Worm (Caenorhabditis elegans) whole organism, late embryonic: ENCODE measurements around the gene gsnl-1.

ENCODE experiments used
- C38D4.7 ChIP-seq: fragments of 200-800 bp; sonication (Bioruptor generic); optimal IDR thresholded peaks from 2 replicates; lab custom pipeline; 2018; ENCODE audit warnings: mild to moderate bottlenecking, missing genetic modification characterization, moderate library complexity, missing compliant biosample characterization
- F13H6.1 ChIP-seq: sonication (generic microtip); optimal IDR thresholded peaks from 2 replicates; lab custom pipeline; 2016; ENCODE audit warnings: missing genetic modification characterization, missing compliant biosample characterization
- K02D7.2 ChIP-seq: sonication (generic microtip); optimal IDR thresholded peaks from 2 replicates; lab custom pipeline; 2017; ENCODE audit warnings: mild to moderate bottlenecking, missing genetic modification characterization, missing compliant biosample characterization
- T23F11.4 ChIP-seq: fragments of 200-800 bp; sonication (Bioruptor generic); optimal IDR thresholded peaks from 2 replicates; lab custom pipeline; 2018; ENCODE audit warnings: mild to moderate bottlenecking, missing genetic modification characterization, missing compliant biosample characterization
- Y22D7AL.16 ChIP-seq: sonication (generic microtip); optimal IDR thresholded peaks from 2 replicates; lab custom pipeline; 2016; ENCODE audit warnings: missing genetic modification characterization, missing compliant biosample characterization
- ahr-1 ChIP-seq: sonication (generic microtip); optimal IDR thresholded peaks from 2 replicates; lab custom pipeline; 2016; ENCODE audit warnings: missing genetic modification characterization, missing compliant biosample characterization
- ama-1 ChIP-seq: fragments of 150-350 bp; optimal IDR thresholded peaks from 2 replicates; lab custom pipeline; 2014
- ceh-14 ChIP-seq: sonication (generic microtip); optimal IDR thresholded peaks from 2 replicates; lab custom pipeline; 2016; ENCODE audit warnings: missing genotype, missing genetic modification characterization, missing compliant biosample characterization
- ceh-19 ChIP-seq: fragments of 200-800 bp; sonication (Bioruptor generic); optimal IDR thresholded peaks from 2 replicates; lab custom pipeline; 2018; ENCODE audit warnings: mild to moderate bottlenecking, missing genetic modification characterization, missing compliant biosample characterization
- ceh-2 ChIP-seq: sonication (generic microtip); optimal IDR thresholded peaks from 2 replicates; lab custom pipeline; 2016; ENCODE audit warnings: missing genotype, missing genetic modification characterization, missing compliant biosample characterization
- ceh-24 ChIP-seq: sonication (generic microtip); optimal IDR thresholded peaks from 2 replicates; lab custom pipeline; 2016; ENCODE audit warnings: mild to moderate bottlenecking, missing genetic modification characterization, missing compliant biosample characterization
- ceh-31 ChIP-seq: sonication (generic microtip); optimal IDR thresholded peaks from 2 replicates; lab custom pipeline; 2016; ENCODE audit warnings: missing genetic modification characterization, missing compliant biosample characterization
- ceh-45 ChIP-seq: fragments of 200-800 bp; sonication (Bioruptor generic); IDR thresholded peaks from 2 replicates; pipeline ENCODE4 v1.3.6; 2022; ENCODE audit warnings: missing genetic modification reagents, missing genetic modification characterization, missing compliant biosample characterization
- ceh-48 ChIP-seq: sonication (generic microtip); optimal IDR thresholded peaks from 2 replicates; lab custom pipeline; 2016; ENCODE audit warnings: missing genetic modification characterization, inconsistent platforms, missing compliant biosample characterization
- che-1 ChIP-seq: sonication (generic microtip); optimal IDR thresholded peaks from 2 replicates; lab custom pipeline; 2016; ENCODE audit warnings: mild to moderate bottlenecking, missing genetic modification characterization, missing compliant biosample characterization
- dve-1 ChIP-seq: sonication (generic microtip); optimal IDR thresholded peaks from 2 replicates; lab custom pipeline; 2017; ENCODE audit warnings: antibody characterized with exemption, mild to moderate bottlenecking, missing genetic modification characterization, missing compliant biosample characterization
- elt-4 ChIP-seq: sonication (generic microtip); optimal IDR thresholded peaks from 2 replicates; lab custom pipeline; 2016; ENCODE audit warnings: missing genetic modification characterization, missing compliant biosample characterization
- fkh-6 ChIP-seq: sonication (generic microtip); optimal IDR thresholded peaks from 2 replicates; lab custom pipeline; 2016; ENCODE audit warnings: missing genetic modification characterization, missing compliant biosample characterization
- gmeb-2 ChIP-seq: sonication (generic microtip); optimal IDR thresholded peaks from 2 replicates; lab custom pipeline; 2016; ENCODE audit warnings: missing genetic modification characterization, inconsistent platforms, missing compliant biosample characterization
- hlh-15 ChIP-seq: sonication (generic microtip); optimal IDR thresholded peaks from 2 replicates; lab custom pipeline; 2016; ENCODE audit warnings: missing genetic modification characterization, missing compliant biosample characterization
- hlh-6 ChIP-seq: sonication (generic microtip); optimal IDR thresholded peaks from 2 replicates; lab custom pipeline; 2016; ENCODE audit warnings: missing genotype, missing genetic modification characterization, missing compliant biosample characterization
- hlh-8 ChIP-seq: sonication (generic microtip); optimal IDR thresholded peaks from 2 replicates; lab custom pipeline; 2016; ENCODE audit warnings: missing genotype, missing genetic modification characterization, missing compliant biosample characterization
- lim-6 ChIP-seq: sonication (generic microtip); optimal IDR thresholded peaks from 2 replicates; lab custom pipeline; 2016; ENCODE audit warnings: missing genetic modification characterization, missing compliant biosample characterization
- lin-11 ChIP-seq: fragments of 200-800 bp; sonication (Bioruptor generic); optimal IDR thresholded peaks from 2 replicates; lab custom pipeline; 2018; ENCODE audit warnings: mild to moderate bottlenecking, missing genetic modification characterization, missing compliant biosample characterization
- madf-2 ChIP-seq: sonication (generic microtip); optimal IDR thresholded peaks from 2 replicates; lab custom pipeline; 2017; ENCODE audit warnings: missing genetic modification characterization, missing compliant biosample characterization
- mec-3 ChIP-seq: sonication (generic microtip); optimal IDR thresholded peaks from 2 replicates; lab custom pipeline; 2016; ENCODE audit warnings: borderline replicate concordance, missing genetic modification characterization, missing compliant biosample characterization
- nfya-1 ChIP-seq: sonication (generic microtip); optimal IDR thresholded peaks from 2 replicates; lab custom pipeline; 2017; ENCODE audit warnings: missing genetic modification characterization, mild to moderate bottlenecking, missing compliant biosample characterization, antibody characterized with exemption, moderate library complexity
- npax-4 ChIP-seq: sonication (generic microtip); optimal IDR thresholded peaks from 2 replicates; lab custom pipeline; 2016; ENCODE audit warnings: missing genetic modification characterization, missing compliant biosample characterization
- pag-3 ChIP-seq: sonication (generic microtip); optimal IDR thresholded peaks from 2 replicates; lab custom pipeline; 2016; ENCODE audit warnings: missing compliant biosample characterization, missing genetic modification characterization, borderline replicate concordance
- pat-9 ChIP-seq: fragments of 200-800 bp; sonication (Bioruptor generic); optimal IDR thresholded peaks from 2 replicates; lab custom pipeline; 2018; ENCODE audit warnings: mild to moderate bottlenecking, missing genetic modification characterization, moderate library complexity, missing compliant biosample characterization
- pha-2 ChIP-seq: sonication (generic microtip); optimal IDR thresholded peaks from 2 replicates; lab custom pipeline; 2017; ENCODE audit warnings: mild to moderate bottlenecking, missing genetic modification characterization, missing compliant biosample characterization
- pqm-1 ChIP-seq: sonication (generic microtip); optimal IDR thresholded peaks from 2 replicates; lab custom pipeline; 2016; ENCODE audit warnings: missing genetic modification characterization, missing compliant biosample characterization
- rnt-1 ChIP-seq: sonication (generic microtip); optimal IDR thresholded peaks from 2 replicates; lab custom pipeline; 2016; ENCODE audit warnings: missing genetic modification characterization, missing compliant biosample characterization
- sox-4 ChIP-seq: sonication (generic microtip); optimal IDR thresholded peaks from 2 replicates; lab custom pipeline; 2017; ENCODE audit warnings: mild to moderate bottlenecking, missing genetic modification characterization, inconsistent platforms, missing compliant biosample characterization
- syd-9 ChIP-seq: sonication (generic microtip); optimal IDR thresholded peaks from 2 replicates; lab custom pipeline; 2016; ENCODE audit warnings: mild to moderate bottlenecking, missing genetic modification characterization, moderate library complexity, missing compliant biosample characterization
- tbx-2 ChIP-seq: sonication (generic microtip); optimal IDR thresholded peaks from 2 replicates; lab custom pipeline; 2016; ENCODE audit warnings: missing genetic modification characterization, missing compliant biosample characterization
- unc-3 ChIP-seq, 2 experiments: fragments of 200-800 bp in 1 of 2; sonication (Bioruptor generic) in 1 of 2; sonication (generic microtip) in 1 of 2; conservative IDR thresholded peaks in 1 of 2; optimal IDR thresholded peaks in 1 of 2; 2 replicates each; pipeline versions ENCODE4 v1.3.6 to Lab custom; 2016 to 2022; ENCODE audit warnings: missing compliant biosample characterization in 2 of 2, missing genetic modification characterization in 2 of 2, missing genetic modification reagents in 1 of 2
- unc-55 ChIP-seq: sonication (generic microtip); optimal IDR thresholded peaks from 2 replicates; lab custom pipeline; 2017; ENCODE audit warnings: missing biosample characterization, missing genetic modification reagents, missing genetic modification characterization
- unc-86 ChIP-seq: sonication (generic microtip); optimal IDR thresholded peaks from 2 replicates; lab custom pipeline; 2016; ENCODE audit warnings: missing genetic modification characterization, missing compliant biosample characterization

Gene gsnl-1

DNA sequence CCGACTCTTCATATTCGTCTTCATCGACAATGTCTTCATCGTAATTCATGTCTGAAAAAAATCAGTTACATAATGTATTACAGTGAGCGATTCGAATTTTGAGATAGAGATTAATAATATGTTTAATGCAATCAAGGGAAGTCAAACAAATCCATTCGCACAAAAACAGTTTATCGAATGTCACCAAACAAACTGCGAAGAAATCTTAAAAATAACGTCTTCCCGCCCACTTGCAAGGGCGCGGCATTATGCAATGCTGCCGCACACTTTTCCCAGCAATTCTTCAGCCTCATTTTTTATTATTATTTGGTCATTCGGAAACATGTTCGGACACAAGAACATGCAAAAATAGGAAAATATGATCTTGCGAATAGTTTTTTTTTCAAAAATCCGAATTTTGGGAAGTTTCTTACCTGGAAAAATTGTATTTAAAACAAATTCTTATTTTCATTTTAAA, 47.4 kb downstream of the gsnl-1 start, which contains the start of gene mdf-1 (continued):
- TF ChIP-seq ahr-1 (tag; lab: Kevin White, UChicago) (no peak), fkh-6 (tag; lab: Kevin White, UChicago) (no peak), ceh-45 (GFP tag; lab: Robert Waterston, UW) (no peak), gmeb-2 (tag; lab: Kevin White, UChicago) (no peak), Y22D7AL.16 (tag; lab: Kevin White, UChicago) (no peak), dve-1 (tag; lab: Kevin White, UChicago) (no peak), lim-6 (no peak), unc-86 (peak; percentile 25), rnt-1 (tag; lab: Kevin White, UChicago) (no peak), elt-4 (no peak), K02D7.2 (tag; lab: Kevin White, UChicago) (peak; percentile 16), T23F11.4 (GFP tag; lab: Kevin White, UChicago) (no peak), hlh-8 (tag; lab: Kevin White, UChicago) (no peak), npax-4 (tag; lab: Kevin White, UChicago) (no peak), nfya-1 (peak; percentile 69), F13H6.1 (tag; lab: Kevin White, UChicago) (no peak), ceh-19 (GFP tag; lab: Kevin White, UChicago) (no peak), sox-4 (tag; lab: Kevin White, UChicago) (peak; percentile 22), ceh-2 (tag; lab: Kevin White, UChicago) (peak; percentile 6), ceh-31 (tag; lab: Kevin White, UChicago) (peak; percentile 42), ceh-24 (tag; lab: Kevin White, UChicago) (no peak), C38D4.7 (no peak), madf-2 (no peak), tbx-2 (tag; lab: Kevin White, UChicago) (peak; percentile 73), hlh-6 (no peak), unc-3 (GFP tag; conservative IDR thresholded peaks at IDR 0.05; lab: Robert Waterston, UW) (0 out of 2 replicates have a peak, but pooled peaks have one; percentile 6), unc-3 (tag; optimal IDR thresholded peaks at IDR 0.05; lab: Kevin White, UChicago) (no peak), ceh-14 (peak; percentile 50), pqm-1 (tag; lab: Kevin White, UChicago) (no peak), ama-1 (lab: Kevin White, UChicago) (no peak), hlh-15 (tag; lab: Kevin White, UChicago) (no peak), mec-3 (tag; lab: Kevin White, UChicago) (no peak), che-1 (tag; lab: Kevin White, UChicago) (peak; percentile 2), pat-9 (tag; lab: Kevin White, UChicago) (peak; percentile 31), pag-3 (tag; lab: Kevin White, UChicago) (no peak)

DNA sequence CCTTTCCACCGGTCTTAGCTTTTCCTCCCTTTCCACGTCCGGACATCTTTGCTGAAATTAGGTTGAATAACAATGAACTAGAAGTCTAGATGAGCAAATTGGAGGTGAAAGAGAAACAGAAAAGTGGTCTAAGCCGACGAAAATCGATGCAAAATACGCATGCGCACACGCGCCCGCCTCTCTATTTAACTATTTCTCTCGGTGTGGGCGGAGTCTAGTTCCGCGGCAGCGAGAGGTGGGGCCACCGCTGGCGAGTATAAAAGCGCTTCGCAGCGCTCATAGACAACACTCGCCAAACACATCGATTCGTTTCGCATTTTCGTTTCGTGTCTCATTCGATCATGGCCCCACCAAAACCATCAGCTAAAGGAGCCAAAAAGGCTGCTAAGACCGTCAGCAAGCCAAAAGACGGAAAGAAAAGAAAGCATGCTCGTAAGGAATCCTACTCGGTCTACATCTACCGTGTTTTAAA, 48.4 kb downstream of the gsnl-1 start, which contains the start of the genes his-35 and his-41:
Gene his-35 (minus strand): TSS at position 51 of the 472 bp plus-strand sequence.
Gene his-41 (plus strand): TSS at position 299 of the 472 bp plus-strand sequence.
- peak; percentile 39 for TF ChIP-seq nfya-1
- TF ChIP-seq ceh-48 (tag; lab: Kevin White, UChicago) = peak; percentile 56
- no peak for TF ChIP-seq hlh-15 (tag; lab: Kevin White, UChicago)
- TF ChIP-seq dve-1 (tag; lab: Kevin White, UChicago) = peak; percentile 6
- TF ChIP-seq rnt-1 (tag; lab: Kevin White, UChicago) = peak; percentile 11
- peak; percentile 11 for TF ChIP-seq ceh-31 (tag; lab: Kevin White, UChicago)
- TF ChIP-seq, all 69 proteins: peak for 5

DNA sequence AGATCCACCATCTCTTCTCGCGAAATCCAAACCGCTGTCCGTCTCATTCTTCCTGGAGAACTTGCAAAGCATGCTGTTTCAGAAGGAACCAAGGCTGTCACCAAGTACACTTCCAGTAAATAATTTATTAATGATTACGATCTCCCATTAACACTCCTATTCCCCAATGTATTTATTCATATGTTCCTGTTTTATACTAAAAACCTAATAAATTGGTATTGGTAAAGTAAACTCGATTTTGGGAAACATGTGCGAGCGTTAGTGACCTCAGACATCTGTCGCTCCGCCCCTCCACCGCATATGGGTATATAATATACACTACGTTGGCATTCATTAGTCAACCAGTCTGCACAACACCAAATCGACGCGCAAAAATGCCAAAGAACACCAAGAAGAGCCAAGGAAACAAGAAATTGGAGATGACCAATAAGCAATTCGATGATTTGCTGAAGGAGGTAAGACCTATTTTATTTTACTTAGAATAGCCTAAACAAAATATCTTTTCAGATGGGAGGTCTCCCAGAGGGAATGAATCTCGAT, 49.3 kb downstream of the gsnl-1 start, which contains the start of gene C50F4.6:
Gene C50F4.6 (plus strand): TSS at position 51 of the 540 bp plus-strand sequence.
- no peak for TF ChIP-seq lin-11 (tag; lab: Kevin White, UChicago)
- no peak for TF ChIP-seq pha-2 (tag; lab: Kevin White, UChicago)
- no peak for TF ChIP-seq unc-55 (GFP tag; lab: Kevin White, UChicago)
- TF ChIP-seq nfya-1 = peak; percentile 22
- no peak for TF ChIP-seq syd-9 (tag; lab: Kevin White, UChicago)
- TF ChIP-seq hlh-8 (tag; lab: Kevin White, UChicago) = no peak
- TF ChIP-seq, all 69 proteins: peak for 1
